Worm (Caenorhabditis elegans) whole organism, L2 larva: Measurements from ENCODE around the gene K02B7.3.

Source experiments
- R02D3.7 ChIP-seq: fragments of 150-350 bp; optimal IDR thresholded peaks from 2 replicates; lab custom pipeline; 2014; ENCODE audit warnings: missing biosample characterization, missing genetic modification characterization
- ama-1 ChIP-seq: fragments of 150-350 bp; optimal IDR thresholded peaks from 2 replicates; lab custom pipeline; 2018; ENCODE audit warnings: inconsistent platforms
- fos-1 ChIP-seq: fragments of 150-350 bp; optimal IDR thresholded peaks from 2 replicates; lab custom pipeline; 2014; ENCODE audit warnings: missing biosample characterization, missing genetic modification characterization
- nhr-11 ChIP-seq: fragments of 150-350 bp; optimal IDR thresholded peaks from 2 replicates; lab custom pipeline; 2014; ENCODE audit warnings: missing biosample characterization, missing genetic modification characterization
- sem-4 ChIP-seq: fragments of 150-350 bp; optimal IDR thresholded peaks from 2 replicates; lab custom pipeline; 2014; ENCODE audit warnings: missing biosample characterization, missing genetic modification reagents, missing genetic modification characterization
- unc-39 ChIP-seq: fragments of 150-350 bp; optimal IDR thresholded peaks from 2 replicates; lab custom pipeline; 2014; ENCODE audit warnings: missing biosample characterization, missing genetic modification characterization
- ztf-4 ChIP-seq: fragments of 150-350 bp; optimal IDR thresholded peaks from 2 replicates; lab custom pipeline; 2014; ENCODE audit warnings: missing biosample characterization, missing genetic modification characterization

ce11 chrII:14666274-14666673 is 28.8 kb downstream of the K02B7.3 start:
- TF ChIP-seq nhr-11 (tag; lab: Kevin White, UChicago) (no peak), unc-39 (no peak), sem-4 (tag; lab: Kevin White, UChicago) (no peak), R02D3.7 (tag; lab: Kevin White, UChicago) (no peak), ztf-4 (no peak), fos-1 (tag; lab: Kevin White, UChicago) (no peak), ama-1 (lab: Kevin White, UChicago) (no peak)
